Worm (Caenorhabditis elegans) whole organism, early embryonic: ENCODE results near the gene crn-7.

Experiments
- B0310.2 ChIP-seq: sonication (generic microtip); optimal IDR thresholded peaks from 2 replicates; lab custom pipeline; 2016; ENCODE audit warnings: mild to moderate bottlenecking, missing genetic modification characterization, missing compliant biosample characterization
- F13C5.2 ChIP-seq: sonication (generic microtip); optimal IDR thresholded peaks from 2 replicates; lab custom pipeline; 2017; ENCODE audit warnings: mild to moderate bottlenecking, missing genetic modification characterization, inconsistent platforms, missing compliant biosample characterization
- ama-1 ChIP-seq: fragments of 150-350 bp; optimal IDR thresholded peaks from 2 replicates; lab custom pipeline; 2014
- ceh-13 ChIP-seq: fragments of 200-800 bp; sonication (Bioruptor generic); optimal IDR thresholded peaks from 2 replicates; lab custom pipeline; 2018; ENCODE audit warnings: mild to moderate bottlenecking, missing genetic modification characterization, missing compliant biosample characterization
- ceh-36 ChIP-seq: sonication (generic microtip); optimal IDR thresholded peaks from 2 replicates; lab custom pipeline; 2016; ENCODE audit warnings: missing genetic modification characterization, inconsistent platforms, missing compliant biosample characterization
- flt-1 ChIP-seq: fragments of 200-800 bp; sonication (Bioruptor generic); IDR thresholded peaks from 2 replicates; pipeline ENCODE4 v1.3.6; 2022; ENCODE audit warnings: missing genetic modification characterization, missing compliant biosample characterization
- hmbx-1 ChIP-seq: sonication (generic microtip); optimal IDR thresholded peaks from 2 replicates; lab custom pipeline; 2016; ENCODE audit warnings: mild to moderate bottlenecking, missing genetic modification characterization, missing compliant biosample characterization
- hmg-4 ChIP-seq: fragments of 200-800 bp; sonication (Bioruptor generic); optimal IDR thresholded peaks from 2 replicates; lab custom pipeline; 2018; ENCODE audit warnings: mild to moderate bottlenecking, missing genetic modification characterization, missing compliant biosample characterization
- hnd-1 ChIP-seq: sonication (generic microtip); optimal IDR thresholded peaks from 2 replicates; lab custom pipeline; 2016; ENCODE audit warnings: missing genetic modification characterization, missing compliant biosample characterization
- tbx-11 ChIP-seq: fragments of 200-800 bp; sonication (Bioruptor generic); IDR thresholded peaks from 2 replicates; pipeline ENCODE4 v1.3.6; 2022; ENCODE audit warnings: missing genetic modification characterization, missing compliant biosample characterization
- tbx-37 ChIP-seq: fragments of 200-800 bp; sonication (Bioruptor generic); conservative IDR thresholded peaks from 2 replicates; pipeline ENCODE4 v1.3.6; 2022; ENCODE audit warnings: missing genetic modification reagents, missing genetic modification characterization, missing compliant biosample characterization
- tra-4 ChIP-seq: sonication (generic microtip); optimal IDR thresholded peaks from 2 replicates; lab custom pipeline; 2017; ENCODE audit warnings: missing genetic modification characterization, missing compliant biosample characterization

DNA sequence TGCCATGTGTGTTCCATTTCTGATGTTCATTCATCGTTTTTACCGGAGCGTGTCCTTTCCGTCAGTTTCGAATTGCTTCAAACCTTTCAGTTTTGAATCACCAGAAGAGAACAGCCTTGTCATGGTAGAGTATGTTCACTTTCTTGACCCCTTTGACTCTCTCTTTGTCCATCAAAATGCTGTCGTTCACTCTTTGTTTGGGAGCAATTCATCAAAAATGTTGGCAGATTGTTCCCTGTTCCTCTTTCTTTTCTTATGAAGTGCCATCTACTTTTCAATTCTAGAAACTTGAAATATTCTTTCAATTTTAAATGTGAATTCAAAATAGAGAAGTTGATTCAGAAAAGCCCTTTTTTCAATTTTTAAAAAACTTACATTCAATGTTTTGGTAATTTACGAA, 13.0 kb downstream of the crn-7 start:
- no peak for TF ChIP-seq tbx-37
- no peak for TF ChIP-seq F13C5.2 (tag; lab: Kevin White, UChicago)
- no peak for TF ChIP-seq ama-1 (lab: Kevin White, UChicago)
- no peak for TF ChIP-seq hnd-1 (tag; lab: Kevin White, UChicago)
- TF ChIP-seq ceh-36 (tag; lab: Kevin White, UChicago) = no peak
- no peak for TF ChIP-seq B0310.2 (tag; lab: Kevin White, UChicago)
- no peak for TF ChIP-seq hmg-4 (GFP tag; lab: Kevin White, UChicago)
- no peak for TF ChIP-seq tbx-11
- no peak for TF ChIP-seq ceh-13 (GFP tag; lab: Kevin White, UChicago)
- no peak for TF ChIP-seq hmbx-1 (tag; lab: Kevin White, UChicago)
- TF ChIP-seq flt-1 (GFP tag; lab: Robert Waterston, UW) = no peak
- TF ChIP-seq tra-4 = no peak
